Comparison of ENCODE assay signal across 5 fruit fly cellular contexts in genomic region chr3L:2798463-2798993, dm6.
TF ChIP-seq lines count a peak whose summit lies in the region.

No protein-coding gene starts in this region.

- TF ChIP-seq CTCF in whole organism, embryonic (GFP tag; optimal IDR thresholded peaks at IDR 0.05; lab: Kevin White, UChicago), result peak; percentile 23

TF ChIP-seq in whole organism, adult, 20 proteins besides CTCF, POLR2A, EP300 and RAD21 (continues in another document):
- TF ChIP-seq Hr96 (GFP tag; optimal IDR thresholded peaks at IDR 0.05; lab: Kevin White, UChicago) (peak; percentile 29), bab1 (GFP tag; optimal IDR thresholded peaks at IDR 0.05; lab: Kevin White, UChicago) (peak; percentile 7), CG14711 (tag; optimal IDR thresholded peaks at IDR 0.05; lab: Kevin White, UChicago) (no peak), cic (GFP tag; optimal IDR thresholded peaks at IDR 0.05; lab: Kevin White, UChicago) (peak; percentile 85), kay (GFP tag; lab: Kevin White, UChicago; ENCODE audit: borderline replicate concordance) (peak; percentile 91), Mnt (GFP tag; optimal IDR thresholded peaks at IDR 0.05; lab: Kevin White, UChicago) (peak; percentile 34), CG1620 (GFP tag; optimal IDR thresholded peaks at IDR 0.05; lab: Kevin White, UChicago) (peak; percentile 2), CG5204 (GFP tag; optimal IDR thresholded peaks at IDR 0.05; lab: Kevin White, UChicago) (peak; percentile 74), Crg-1 (GFP tag; optimal IDR thresholded peaks at IDR 0.05; lab: Kevin White, UChicago) (peak; percentile 47), Clk (GFP tag; optimal IDR thresholded peaks at IDR 0.05; lab: Kevin White, UChicago) (peak; percentile 33), cnc (optimal IDR thresholded peaks at IDR 0.05; lab: Kevin White, UChicago) (no peak), CG11617 (GFP tag; optimal IDR thresholded peaks at IDR 0.05; lab: Kevin White, UChicago) (peak; percentile 75), pad (GFP tag; optimal IDR thresholded peaks at IDR 0.05; lab: Kevin White, UChicago) (peak; percentile 19), CG12768 (GFP tag; optimal IDR thresholded peaks at IDR 0.05; lab: Kevin White, UChicago) (peak; percentile 71), CG7045 (GFP tag; optimal IDR thresholded peaks at IDR 0.05; lab: Kevin White, UChicago) (peak; percentile 59), CG7101 (tag; optimal IDR thresholded peaks at IDR 0.05; lab: Kevin White, UChicago) (peak; percentile 80), CG33017 (tag; optimal IDR thresholded peaks at IDR 0.05; lab: Kevin White, UChicago) (peak; percentile 86), toe (GFP tag; optimal IDR thresholded peaks at IDR 0.05; lab: Kevin White, UChicago) (peak; percentile 56)

TF ChIP-seq in whole organism, embryonic, 481 proteins besides CTCF, POLR2A, EP300 and RAD21 (continues in another document):
- TF ChIP-seq CG11695 (GFP tag; IDR thresholded peaks at IDR 0.05; lab: Robert Waterston, UW) (0 out of 3 replicates have a peak, but pooled peaks have one; percentile 13), bowl (GFP tag; IDR thresholded peaks at IDR 0.05; lab: Robert Waterston, UW) (no peak), CG18476 (GFP tag; optimal IDR thresholded peaks at IDR 0.05; lab: Kevin White, UChicago) (peak; percentile 8), CG18619 (GFP tag; optimal IDR thresholded peaks at IDR 0.05; lab: Kevin White, UChicago) (peak; percentile 23), Sox102F (GFP tag; optimal IDR thresholded peaks at IDR 0.05; lab: Kevin White, UChicago) (peak; percentile 59), GATAe (GFP tag; conservative IDR thresholded peaks at IDR 0.05; lab: Robert Waterston, UW) (peak; percentile 75; the same call in 1 of the 2 replicates), Dip3 (GFP tag; optimal IDR thresholded peaks at IDR 0.05; lab: Kevin White, UChicago) (no peak), Dll (GFP tag; IDR thresholded peaks at IDR 0.05; lab: Robert Waterston, UW; ENCODE audit: partially characterized antibody) (peak; percentile 26; the same call in 1 of the 4 replicates), en (GFP tag; optimal IDR thresholded peaks at IDR 0.05; lab: Kevin White, UChicago) (peak; percentile 23), NFAT (GFP tag; IDR thresholded peaks at IDR 0.05; lab: Robert Waterston, UW) (peak; percentile 20; the same call in 1 of the 2 replicates), CG5180 (GFP tag; optimal IDR thresholded peaks at IDR 0.05; lab: Kevin White, UChicago) (peak; percentile 58), YL-1 (GFP tag; optimal IDR thresholded peaks at IDR 0.05; lab: Kevin White, UChicago) (no peak), maf-S (GFP tag; optimal IDR thresholded peaks at IDR 0.05; lab: Kevin White, UChicago) (peak; percentile 53), trh (GFP tag; optimal IDR thresholded peaks at IDR 0.05; lab: Kevin White, UChicago) (no peak), CG17912 (GFP tag; optimal IDR thresholded peaks at IDR 0.05; lab: Kevin White, UChicago) (peak; percentile 54), NC2α (GFP tag; optimal IDR thresholded peaks at IDR 0.05; lab: Kevin White, UChicago) (peak; percentile 0), zf30C (GFP tag; optimal IDR thresholded peaks at IDR 0.05; lab: Kevin White, UChicago) (peak; percentile 92)

TF ChIP-seq in whole organism, prepupa, 60 proteins besides CTCF, POLR2A, EP300 and RAD21:
- peak; percentile 38 for TF ChIP-seq CG6276 (GFP tag; optimal IDR thresholded peaks at IDR 0.05; lab: Kevin White, UChicago)
- peak; percentile 97 for TF ChIP-seq fkh (GFP tag; optimal IDR thresholded peaks at IDR 0.05; lab: Kevin White, UChicago)
- peak; percentile 72 for TF ChIP-seq Eip78C (GFP tag; lab: Kevin White, UChicago)
- no peak for TF ChIP-seq Ets21C (GFP tag; optimal IDR thresholded peaks at IDR 0.05; lab: Kevin White, UChicago)
- TF ChIP-seq Gug (GFP tag; IDR thresholded peaks at IDR 0.05; lab: Robert Waterston, UW), result peak; percentile 27; the same call in 1 of the 2 replicates
- no peak for TF ChIP-seq Hr38 (GFP tag; optimal IDR thresholded peaks at IDR 0.05; lab: Kevin White, UChicago)
- peak; percentile 20; the same call in 1 of the 3 replicates for TF ChIP-seq CG8119 (GFP tag; IDR thresholded peaks at IDR 0.05; lab: Robert Waterston, UW)
- TF ChIP-seq Sox15 (GFP tag; optimal IDR thresholded peaks at IDR 0.05; lab: Kevin White, UChicago), result no peak
- TF ChIP-seq Hr4 (GFP tag; optimal IDR thresholded peaks at IDR 0.05; lab: Kevin White, UChicago), result peak; percentile 31
- peak; percentile 2 for TF ChIP-seq CG32006 (GFP tag; optimal IDR thresholded peaks at IDR 0.05; lab: Kevin White, UChicago)
- no peak for TF ChIP-seq fd59A (GFP tag; optimal IDR thresholded peaks at IDR 0.05; lab: Kevin White, UChicago)
- TF ChIP-seq net (GFP tag; optimal IDR thresholded peaks at IDR 0.05; lab: Kevin White, UChicago), result peak; percentile 18
- no peak for TF ChIP-seq ss (GFP tag; optimal IDR thresholded peaks at IDR 0.05; lab: Kevin White, UChicago)
- peak; percentile 22 for TF ChIP-seq CG31627 (GFP tag; optimal IDR thresholded peaks at IDR 0.05; lab: Kevin White, UChicago)
- TF ChIP-seq CG6163 (GFP tag; IDR thresholded peaks at IDR 0.05; lab: Robert Waterston, UW), result peak; percentile 29; the same call in 2 of the 3 replicates
- TF ChIP-seq Hr39 (GFP tag; optimal IDR thresholded peaks at IDR 0.05; lab: Kevin White, UChicago), result peak; percentile 27
TF ChIP-seq in whole organism, prepupa: peak in this region for 11.

TF ChIP-seq in whole organism, pupa, 21 proteins besides CTCF, POLR2A, EP300 and RAD21:
- TF ChIP-seq CG17806 (tag; optimal IDR thresholded peaks at IDR 0.05; lab: Kevin White, UChicago) (no peak), EcR (GFP tag; optimal IDR thresholded peaks at IDR 0.05; lab: Kevin White, UChicago) (peak; percentile 88), Pif1A (GFP tag; optimal IDR thresholded peaks at IDR 0.05; lab: Kevin White, UChicago) (no peak), CG15710 (tag; optimal IDR thresholded peaks at IDR 0.05; lab: Kevin White, UChicago) (no peak), Ets98B (GFP tag; IDR thresholded peaks at IDR 0.05; lab: Robert Waterston, UW) (peak; percentile 62), CG8301 (tag; optimal IDR thresholded peaks at IDR 0.05; lab: Kevin White, UChicago) (no peak), CG13204 (GFP tag; optimal IDR thresholded peaks at IDR 0.05; lab: Kevin White, UChicago) (peak; percentile 13), fd96Ca (GFP tag; IDR thresholded peaks at IDR 0.05; lab: Robert Waterston, UW) (peak; percentile 69), CG14655 (GFP tag; optimal IDR thresholded peaks at IDR 0.05; lab: Kevin White, UChicago) (peak; percentile 2), rn (GFP tag; IDR thresholded peaks at IDR 0.05; lab: Robert Waterston, UW) (no peak), Snoo (tag; optimal IDR thresholded peaks at IDR 0.05; lab: Kevin White, UChicago) (no peak), CG34367 (tag; optimal IDR thresholded peaks at IDR 0.05; lab: Kevin White, UChicago) (no peak), CG32121 (GFP tag; IDR thresholded peaks at IDR 0.05; lab: Robert Waterston, UW) (peak; percentile 40), CG4496 (GFP tag; IDR thresholded peaks at IDR 0.05; lab: Robert Waterston, UW) (peak; percentile 70), CG12605 (GFP tag; IDR thresholded peaks at IDR 0.05; lab: Robert Waterston, UW) (peak; percentile 45; the same call in 1 of the 2 replicates), CG9948 (tag; optimal IDR thresholded peaks at IDR 0.05; lab: Kevin White, UChicago) (no peak)

TF ChIP-seq in whole organism, wandering third instar larva, 38 proteins besides CTCF, POLR2A, EP300 and RAD21:
- TF ChIP-seq Dfd (GFP tag; optimal IDR thresholded peaks at IDR 0.05; lab: Kevin White, UChicago), result no peak
- peak; percentile 29 for TF ChIP-seq Hr83 (GFP tag; optimal IDR thresholded peaks at IDR 0.05; lab: Kevin White, UChicago; ENCODE audit: poor library complexity, severe bottlenecking)
- TF ChIP-seq sv (GFP tag; optimal IDR thresholded peaks at IDR 0.05; lab: Kevin White, UChicago), result peak; percentile 10
- no peak for TF ChIP-seq woc (GFP tag; optimal IDR thresholded peaks at IDR 0.05; lab: Kevin White, UChicago)
- TF ChIP-seq brk (GFP tag; optimal IDR thresholded peaks at IDR 0.05; lab: Kevin White, UChicago), result no peak
